Worm (Caenorhabditis elegans): ENCODE results near the gene F45F2.11.

DNA sequence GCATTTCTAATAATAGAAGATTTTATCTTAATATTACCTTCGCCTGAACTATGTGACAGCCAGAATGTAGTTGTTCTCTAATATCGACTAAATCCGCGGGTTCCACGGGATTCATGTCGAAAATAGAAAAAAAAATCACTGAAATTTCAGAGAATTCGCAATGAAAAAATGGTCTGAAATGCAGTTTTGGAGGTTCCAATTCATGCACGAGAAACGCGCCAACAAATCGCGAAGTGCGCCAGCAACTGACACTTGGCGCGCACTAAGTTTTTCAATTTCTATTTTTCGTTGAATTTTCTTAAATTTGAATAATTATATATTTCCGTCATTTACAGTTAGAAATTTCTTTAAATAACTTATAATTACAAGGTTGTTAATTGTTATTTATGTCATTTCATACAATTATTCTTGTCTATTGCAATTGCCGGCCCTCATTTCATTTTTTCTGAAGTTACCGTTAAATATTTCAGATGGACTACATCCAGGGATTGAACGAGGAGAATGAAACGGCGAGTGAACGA lies 49.2 kb upstream of the F45F2.11 start, which contains the start of the genes F25G6.9 and symk-1:
- TF ChIP-seq unc-130 (GFP tag; optimal IDR thresholded peaks at IDR 0.05) (no peak), pha-4 (tag; optimal IDR thresholded peaks at IDR 0.05) (no peak), hlh-26 (GFP tag; conservative IDR thresholded peaks at IDR 0.05) (no peak), him-1 (tag; optimal IDR thresholded peaks at IDR 0.05) (no peak), zfh-2 (GFP tag; conservative IDR thresholded peaks at IDR 0.05) (no peak), ama-1 (optimal IDR thresholded peaks at IDR 0.05) (no peak), ama-1 (GFP tag; optimal IDR thresholded peaks at IDR 0.05) (no peak), efl-1 (GFP tag; optimal IDR thresholded peaks at IDR 0.05) (peak; percentile 27)

All from whole organism, young adult.